Comparison of ENCODE assay signal across 3 worm cellular contexts in the genomic region with DNA sequence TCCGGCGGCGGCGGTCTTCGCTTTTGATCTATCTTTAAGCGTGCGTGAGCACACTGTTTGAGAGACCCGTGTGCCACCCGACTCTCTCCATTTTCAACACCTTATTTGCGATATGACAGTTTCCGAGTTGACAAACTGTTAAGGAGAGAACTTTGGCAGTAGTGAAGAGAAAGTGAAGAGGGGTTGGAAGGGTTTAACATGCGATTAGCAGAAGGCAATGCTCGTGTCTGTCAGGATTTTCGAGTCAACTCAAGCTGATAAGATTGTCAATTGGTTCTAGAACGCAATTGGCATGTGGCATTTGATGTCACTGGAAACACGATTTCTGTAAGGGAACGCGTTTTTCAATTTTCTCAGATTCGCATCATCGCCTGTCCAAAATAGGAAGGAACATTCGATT.
A peak's percentile ranks its signal among the peaks of the same experiment; 100 is the strongest.
TF ChIP-seq lines count a peak whose summit lies in the region.

No protein-coding gene starts in this region.

TF ChIP-seq in whole organism, L3 larva, 47 proteins besides CTCF, POLR2A, EP300 and RAD21:
- no peak for TF ChIP-seq daf-12 (tag; optimal IDR thresholded peaks at IDR 0.05; lab: Kevin White, UChicago)
- peak; percentile 61 for TF ChIP-seq elt-2 (tag; optimal IDR thresholded peaks at IDR 0.05; lab: Kevin White, UChicago)

TF ChIP-seq in whole organism, L4 larva, 104 proteins besides CTCF, POLR2A, EP300 and RAD21:
- TF ChIP-seq daf-16 (GFP tag; optimal IDR thresholded peaks at IDR 0.05; lab: Kevin White, UChicago) (no peak), daf-16 (tag; optimal IDR thresholded peaks at IDR 0.05; lab: Kevin White, UChicago) (peak; percentile 17), F10B5.3 (tag; optimal IDR thresholded peaks at IDR 0.05; lab: Kevin White, UChicago) (no peak), D1046.2 (GFP tag; IDR thresholded peaks at IDR 0.05; lab: Robert Waterston, UW) (no peak), nhr-11 (tag; optimal IDR thresholded peaks at IDR 0.05; lab: Kevin White, UChicago) (no peak), dmd-6 (GFP tag; IDR thresholded peaks at IDR 0.05; lab: Robert Waterston, UW) (peak; percentile 37), unc-62 (GFP tag; optimal IDR thresholded peaks at IDR 0.05 in 1 of 2; lab: Kevin White, UChicago) (peak in 1 of 2 experiments; percentile 89), unc-62 (tag; optimal IDR thresholded peaks at IDR 0.05; lab: Kevin White, UChicago) (no peak), hlh-30 (tag; optimal IDR thresholded peaks at IDR 0.05; lab: Kevin White, UChicago; ENCODE audit: insufficient read depth) (no peak)

TF ChIP-seq in whole organism, young adult, 124 proteins besides CTCF, POLR2A, EP300 and RAD21:
- TF ChIP-seq tbx-9 (tag; optimal IDR thresholded peaks at IDR 0.05; lab: Kevin White, UChicago; ENCODE audit: borderline replicate concordance) (no peak), nhr-80 (tag; optimal IDR thresholded peaks at IDR 0.05; lab: Kevin White, UChicago) (peak; percentile 30)
